Worm (Caenorhabditis elegans) whole organism, L3 larva: ENCODE results near the gene mrps-22.
A peak's percentile ranks its signal among the peaks of the same experiment; 100 is the strongest.

ENCODE experiments used
- R02D3.7 ChIP-seq: fragments of 150-350 bp; optimal IDR thresholded peaks from 2 replicates; lab custom pipeline; 2014; ENCODE audit warnings: missing biosample characterization, missing genetic modification characterization
- ZK546.5 ChIP-seq: sonication (generic microtip); optimal IDR thresholded peaks from 2 replicates; lab custom pipeline; 2017; ENCODE audit warnings: missing biosample characterization, missing genetic modification characterization
- aly-2 ChIP-seq: fragments of 150-350 bp; optimal IDR thresholded peaks from 2 replicates; lab custom pipeline; 2014; ENCODE audit warnings: missing biosample characterization, missing genetic modification characterization
- ama-1 ChIP-seq: fragments of 150-350 bp; optimal IDR thresholded peaks from 2 replicates; lab custom pipeline; 2018
- ceh-16 ChIP-seq: sonication (generic microtip); optimal IDR thresholded peaks from 2 replicates; lab custom pipeline; 2017; ENCODE audit warnings: missing biosample characterization, missing genetic modification characterization
- ceh-82 ChIP-seq: fragments of 150-350 bp; optimal IDR thresholded peaks from 2 replicates; lab custom pipeline; 2014; ENCODE audit warnings: missing biosample characterization, missing genetic modification characterization
- ceh-9 ChIP-seq: sonication (generic microtip); optimal IDR thresholded peaks from 2 replicates; lab custom pipeline; 2018; ENCODE audit warnings: missing biosample characterization, missing genetic modification characterization
- egl-27 ChIP-seq: sonication (generic microtip); optimal IDR thresholded peaks from 4 replicates; lab custom pipeline; 2017; ENCODE audit warnings: missing biosample characterization, missing genetic modification reagents, missing genetic modification characterization
- elt-1 ChIP-seq: fragments of 150-350 bp; optimal IDR thresholded peaks from 2 replicates; lab custom pipeline; 2014; ENCODE audit warnings: missing biosample characterization, missing genetic modification characterization
- elt-2 ChIP-seq: sonication (generic microtip); optimal IDR thresholded peaks from 2 replicates; lab custom pipeline; 2016; ENCODE audit warnings: missing genetic modification reagents, mild to moderate bottlenecking, missing genetic modification characterization, missing compliant biosample characterization
- elt-3 ChIP-seq, 3 experiments: fragments of 150-350 bp in 1 of 3; sonication (generic microtip) in 2 of 3; optimal IDR thresholded peaks; 2 replicates in 2 of 3; 4 replicates in 1 of 3; lab custom pipeline; 2014 to 2017; ENCODE audit warnings: missing biosample characterization in 3 of 3, missing genetic modification characterization in 3 of 3
- eor-1 ChIP-seq, 2 experiments: fragments of 150-350 bp; optimal IDR thresholded peaks; 2 replicates each; lab custom pipeline; 2014 to 2018; ENCODE audit warnings: missing biosample characterization in 2 of 2, missing genetic modification characterization in 2 of 2
- fkh-10 ChIP-seq: sonication (generic microtip); optimal IDR thresholded peaks from 2 replicates; lab custom pipeline; 2017; ENCODE audit warnings: missing biosample characterization, missing genetic modification reagents, missing genetic modification characterization
- fkh-2 ChIP-seq: fragments of 150-350 bp; optimal IDR thresholded peaks from 2 replicates; lab custom pipeline; 2014; ENCODE audit warnings: missing biosample characterization, missing genetic modification reagents, missing genetic modification characterization
- fos-1 ChIP-seq: fragments of 150-350 bp; optimal IDR thresholded peaks from 2 replicates; lab custom pipeline; 2014; ENCODE audit warnings: missing biosample characterization, missing genetic modification characterization
- hmg-11 ChIP-seq: sonication (generic microtip); optimal IDR thresholded peaks from 2 replicates; lab custom pipeline; 2016; ENCODE audit warnings: missing genetic modification characterization, missing compliant biosample characterization
- lsy-12 ChIP-seq: sonication (generic microtip); optimal IDR thresholded peaks from 2 replicates; lab custom pipeline; 2016; ENCODE audit warnings: mild to moderate bottlenecking, missing genetic modification characterization, missing compliant biosample characterization
- mdl-1 ChIP-seq: fragments of 150-350 bp; optimal IDR thresholded peaks from 2 replicates; lab custom pipeline; 2014; ENCODE audit warnings: missing biosample characterization, missing genetic modification characterization
- nfya-1 ChIP-seq: sonication (generic microtip); optimal IDR thresholded peaks from 2 replicates; lab custom pipeline; 2017; ENCODE audit warnings: missing genetic modification characterization, mild to moderate bottlenecking, missing compliant biosample characterization, antibody characterized with exemption, moderate library complexity; ENCODE audit not compliant: insufficient read depth
- nhr-11 ChIP-seq: fragments of 150-350 bp; optimal IDR thresholded peaks from 2 replicates; lab custom pipeline; 2014; ENCODE audit warnings: missing biosample characterization, missing genetic modification characterization
- nhr-12 ChIP-seq: fragments of 150-350 bp; optimal IDR thresholded peaks from 2 replicates; lab custom pipeline; 2014; ENCODE audit warnings: missing biosample characterization, missing genetic modification characterization
- nhr-23 ChIP-seq: fragments of 150-350 bp; optimal IDR thresholded peaks from 2 replicates; lab custom pipeline; 2014; ENCODE audit warnings: missing biosample characterization, missing genetic modification reagents, missing genetic modification characterization
- nhr-237 ChIP-seq: fragments of 150-350 bp; optimal IDR thresholded peaks from 2 replicates; lab custom pipeline; 2014; ENCODE audit warnings: missing biosample characterization, missing genetic modification characterization
- nhr-25 ChIP-seq: sonication (generic microtip); optimal IDR thresholded peaks from 2 replicates; lab custom pipeline; 2017; ENCODE audit warnings: missing biosample characterization, missing genetic modification characterization
- nhr-28 ChIP-seq: fragments of 150-350 bp; optimal IDR thresholded peaks from 2 replicates; lab custom pipeline; 2014; ENCODE audit warnings: missing biosample characterization, missing genetic modification characterization
- nhr-77 ChIP-seq: fragments of 150-350 bp; optimal IDR thresholded peaks from 2 replicates; lab custom pipeline; 2014; ENCODE audit warnings: missing biosample characterization, missing genetic modification characterization
- pha-4 ChIP-seq: fragments of 150-350 bp; optimal IDR thresholded peaks from 2 replicates; lab custom pipeline; 2014; ENCODE audit warnings: missing biosample characterization, missing genetic modification reagents, missing genetic modification characterization
- pqm-1 ChIP-seq: fragments of 150-350 bp; optimal IDR thresholded peaks from 2 replicates; lab custom pipeline; 2017; ENCODE audit warnings: missing biosample characterization, missing genetic modification characterization, inconsistent platforms
- sea-2 ChIP-seq: fragments of 150-350 bp; sonication (generic microtip); optimal IDR thresholded peaks from 4 replicates; lab custom pipeline; 2014; ENCODE audit warnings: missing biosample characterization, missing genetic modification reagents, missing genetic modification characterization
- skn-1 ChIP-seq: fragments of 150-350 bp; optimal IDR thresholded peaks from 2 replicates; lab custom pipeline; 2014; ENCODE audit warnings: missing biosample characterization, missing genetic modification characterization
- snpc-4 ChIP-seq: fragments of 150-350 bp; optimal IDR thresholded peaks from 2 replicates; lab custom pipeline; 2014; ENCODE audit warnings: missing biosample characterization, missing genetic modification characterization
- tbx-2 ChIP-seq: sonication (generic microtip); optimal IDR thresholded peaks from 2 replicates; lab custom pipeline; 2016; ENCODE audit warnings: mild to moderate bottlenecking, missing genetic modification characterization, missing compliant biosample characterization
- unc-39 ChIP-seq: sonication (generic microtip); optimal IDR thresholded peaks from 4 replicates; lab custom pipeline; 2017; ENCODE audit warnings: missing biosample characterization, missing genetic modification characterization
- zag-1 ChIP-seq: fragments of 150-350 bp; optimal IDR thresholded peaks from 2 replicates; lab custom pipeline; 2014; ENCODE audit warnings: missing biosample characterization, missing genetic modification characterization
- ztf-11 ChIP-seq: fragments of 150-350 bp; optimal IDR thresholded peaks from 2 replicates; lab custom pipeline; 2014; ENCODE audit warnings: missing biosample characterization, missing genetic modification characterization
- ztf-4 ChIP-seq: fragments of 150-350 bp; optimal IDR thresholded peaks from 2 replicates; lab custom pipeline; 2014; ENCODE audit warnings: missing biosample characterization, missing genetic modification characterization

The mrps-22 gene

ce11 chrII:10584036-10584435 is 1.6 kb downstream of the mrps-22 start, which contains the start of gene algn-9:
Gene algn-9 (plus strand): TSS chrII:10584336.
- TF ChIP-seq nfya-1 (no peak), elt-3 (tag; optimal IDR thresholded peaks at IDR 0.05; lab: Kevin White, UChicago) (no peak), ceh-16 (tag; lab: Kevin White, UChicago) (no peak), ztf-4 (tag; lab: Kevin White, UChicago) (no peak), fkh-2 (tag; lab: Kevin White, UChicago) (no peak), nhr-237 (tag; lab: Kevin White, UChicago) (no peak), elt-1 (no peak), egl-27 (tag; lab: Kevin White, UChicago) (no peak), fkh-10 (no peak), pqm-1 (no peak), tbx-2 (tag; lab: Kevin White, UChicago) (no peak)

ce11 chrII:10587742-10588141 is 5.3 kb downstream of the mrps-22 start, which contains the start of gene crn-3:
Gene crn-3 (plus strand): TSS chrII:10588042.
- no peak for TF ChIP-seq ztf-4 (tag; lab: Kevin White, UChicago)
- TF ChIP-seq ceh-82 (tag; lab: Kevin White, UChicago): no peak
- no peak for TF ChIP-seq nhr-11
- no peak for TF ChIP-seq unc-39 (tag; lab: Kevin White, UChicago)
- TF ChIP-seq nhr-77 (tag; lab: Kevin White, UChicago): no peak
- TF ChIP-seq nhr-12 (tag; lab: Kevin White, UChicago): no peak
- TF ChIP-seq ZK546.5 (tag; lab: Kevin White, UChicago): no peak
- no peak for TF ChIP-seq ama-1
- no peak for TF ChIP-seq nhr-25 (tag; lab: Kevin White, UChicago)
- TF ChIP-seq nfya-1: no peak
- no peak for TF ChIP-seq fos-1 (tag; lab: Kevin White, UChicago)
- TF ChIP-seq ceh-9 (tag; lab: Kevin White, UChicago): no peak
- no peak for TF ChIP-seq nhr-28 (tag; lab: Kevin White, UChicago)
- TF ChIP-seq zag-1: no peak
- TF ChIP-seq, all 47 proteins: peak for 0

- TF ChIP-seq aly-2 (tag; lab: Kevin White, UChicago) (no peak), skn-1 (tag; lab: Kevin White, UChicago) (no peak), mdl-1 (tag; lab: Kevin White, UChicago) (no peak), sea-2 (GFP tag; lab: Kevin White, UChicago) (no peak), ztf-11 (no peak), nhr-237 (tag; lab: Kevin White, UChicago) (no peak), snpc-4 (no peak), fkh-10 (no peak), R02D3.7 (tag; lab: Kevin White, UChicago) (no peak)
- TF ChIP-seq, all 47 proteins: peak for 0
These were observed 10.0 kb downstream of the mrps-22 start, which contains the start of gene crn-5 for ce11 chrII:10592452-10592851. Gene crn-5 (plus strand): TSS chrII:10592752.

ce11 chrII:10594312-10594711 is 11.9 kb downstream of the mrps-22 start:
- TF ChIP-seq nhr-23 (tag; lab: Kevin White, UChicago) (no peak), nhr-11 (no peak), sea-2 (GFP tag; lab: Kevin White, UChicago) (no peak), skn-1 (tag; lab: Kevin White, UChicago) (no peak), fos-1 (tag; lab: Kevin White, UChicago) (no peak), hmg-11 (tag; lab: Kevin White, UChicago) (no peak), elt-3 (tag; optimal IDR thresholded peaks at IDR 0.05; lab: Kevin White, UChicago) (no peak), zag-1 (no peak), lsy-12 (tag; lab: Kevin White, UChicago) (no peak), tbx-2 (tag; lab: Kevin White, UChicago) (no peak), unc-39 (tag; lab: Kevin White, UChicago) (no peak), nhr-237 (tag; lab: Kevin White, UChicago) (no peak)

- TF ChIP-seq pha-4: peak; percentile 33
- no peak for TF ChIP-seq eor-1 (tag; optimal IDR thresholded peaks at IDR 0.05; lab: Kevin White, UChicago)
- peak; percentile 92 for TF ChIP-seq elt-2 (tag; lab: Kevin White, UChicago)
- TF ChIP-seq pqm-1: peak; percentile 70
These were observed 12.3 kb downstream of the mrps-22 start, which contains the start of gene C14A4.6 for ce11 chrII:10594758-10595157. Gene C14A4.6 (minus strand): TSS chrII:10594776.
